Fruit fly (Drosophila melanogaster): ENCODE results near the gene nyo.

Gene nyo

DNA sequence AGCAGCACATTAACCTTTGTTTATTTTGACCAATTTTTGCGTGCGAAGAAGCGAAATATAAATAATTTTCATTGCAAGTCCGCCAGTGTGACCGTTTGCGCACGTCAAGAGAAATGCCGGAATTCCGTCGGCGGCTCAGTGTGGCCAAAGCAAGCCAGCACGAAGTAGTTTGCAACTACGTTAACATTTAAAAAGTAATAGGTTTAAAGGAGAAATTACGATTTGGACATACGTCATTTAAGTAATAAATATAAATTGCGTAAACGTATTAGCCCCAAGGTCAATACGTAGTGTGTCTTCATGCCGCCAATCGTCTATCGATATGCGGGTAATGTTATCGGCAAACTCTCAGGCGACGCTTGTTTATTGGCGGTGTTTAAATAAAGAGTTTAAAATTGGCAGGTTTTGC lies 37.8 kb downstream of the nyo start, which contains the start of the genes pygo and rod (continued):
- TF ChIP-seq CG33213 (GFP tag; optimal IDR thresholded peaks at IDR 0.05) (peak; percentile 34), sc (optimal IDR thresholded peaks at IDR 0.05) (no peak), sc (GFP tag; optimal IDR thresholded peaks at IDR 0.05) (no peak), hbn (GFP tag; IDR thresholded peaks at IDR 0.05; ENCODE audit: partially characterized antibody) (peak; percentile 52), cwo (GFP tag; optimal IDR thresholded peaks at IDR 0.05) (no peak), sim (GFP tag; IDR thresholded peaks at IDR 0.05) (no peak), Taf1 (GFP tag; IDR thresholded peaks at IDR 0.05) (no peak), CG9727 (GFP tag; optimal IDR thresholded peaks at IDR 0.05) (no peak), Lpt (GFP tag; optimal IDR thresholded peaks at IDR 0.05) (no peak), CG30020 (tag; optimal IDR thresholded peaks at IDR 0.05) (peak; percentile 8), E2f2 (GFP tag; IDR thresholded peaks at IDR 0.05) (peak; percentile 88), CG1792 (GFP tag; optimal IDR thresholded peaks at IDR 0.05) (no peak), chn (GFP tag; optimal IDR thresholded peaks at IDR 0.05) (no peak), NfI (GFP tag; optimal IDR thresholded peaks at IDR 0.05) (no peak), Eip74EF (GFP tag; optimal IDR thresholded peaks at IDR 0.05) (no peak), Oaz (GFP tag; IDR thresholded peaks at IDR 0.05) (no peak), CG8089 (GFP tag; optimal IDR thresholded peaks at IDR 0.05) (no peak), CG4404 (GFP tag; IDR thresholded peaks at IDR 0.05) (no peak), Fer2 (tag; optimal IDR thresholded peaks at IDR 0.05) (no peak)

- TF ChIP-seq CG10267 (tag; optimal IDR thresholded peaks at IDR 0.05) (peak; percentile 99), row (GFP tag; IDR thresholded peaks at IDR 0.05) (peak; percentile 100), Awh (GFP tag; IDR thresholded peaks at IDR 0.05) (peak; percentile 100), CG18764 (GFP tag; optimal IDR thresholded peaks at IDR 0.05) (peak; percentile 97), Doc3 (GFP tag; IDR thresholded peaks at IDR 0.05; ENCODE audit: partially characterized antibody) (peak; percentile 44; the same call in 1 of the 3 replicates), CG4328 (GFP tag; optimal IDR thresholded peaks at IDR 0.05) (peak; percentile 99), CG1832 (GFP tag; optimal IDR thresholded peaks at IDR 0.05) (no peak), Xrp1 (GFP tag; IDR thresholded peaks at IDR 0.05) (peak; percentile 100), zfh2 (GFP tag; optimal IDR thresholded peaks at IDR 0.05) (peak; percentile 98), emc (GFP tag; optimal IDR thresholded peaks at IDR 0.05) (peak; percentile 96), CG11696 (GFP tag; IDR thresholded peaks at IDR 0.05) (peak; percentile 97), CG3281 (GFP tag; optimal IDR thresholded peaks at IDR 0.05) (peak; percentile 100), jigr1 (GFP tag; IDR thresholded peaks at IDR 0.05) (peak; percentile 97), onecut (GFP tag; IDR thresholded peaks at IDR 0.05) (peak; percentile 97), salm (tag; optimal IDR thresholded peaks at IDR 0.05) (peak; percentile 100), CG5180 (GFP tag; optimal IDR thresholded peaks at IDR 0.05) (peak; percentile 93), odd (GFP tag; optimal IDR thresholded peaks at IDR 0.05) (peak; percentile 100), CG11504 (tag; optimal IDR thresholded peaks at IDR 0.05) (peak; percentile 98), Scr (GFP tag; IDR thresholded peaks at IDR 0.05; ENCODE audit: partially characterized antibody) (peak; percentile 64), wek (GFP tag; optimal IDR thresholded peaks at IDR 0.05) (peak; percentile 95), CG9797 (GFP tag; optimal IDR thresholded peaks at IDR 0.05) (peak; percentile 64), CG3163 (GFP tag; optimal IDR thresholded peaks at IDR 0.05) (peak; percentile 89), schlank (tag; optimal IDR thresholded peaks at IDR 0.05) (peak; percentile 99), CG15601 (tag; optimal IDR thresholded peaks at IDR 0.05) (peak; percentile 99), gsb-n (tag; optimal IDR thresholded peaks at IDR 0.05) (peak; percentile 100), ttk (GFP tag; IDR thresholded peaks at IDR 0.05) (peak; percentile 99), fru (optimal IDR thresholded peaks at IDR 0.05) (no peak), peb (GFP tag; IDR thresholded peaks at IDR 0.05) (peak; percentile 98), CG17186 (GFP tag; optimal IDR thresholded peaks at IDR 0.05) (peak; percentile 94), CG8281 (tag; optimal IDR thresholded peaks at IDR 0.05) (peak; percentile 95), HmgD (GFP tag; optimal IDR thresholded peaks at IDR 0.05) (peak; percentile 92), fd64A (GFP tag; optimal IDR thresholded peaks at IDR 0.05) (peak; percentile 99), hbn (GFP tag; IDR thresholded peaks at IDR 0.05; ENCODE audit: partially characterized antibody) (peak; percentile 48)
These were observed 45.5 kb downstream of the nyo start, which contains the start of gene CG1635 for dm6 chr3R:31588374-31588773. CG1635 (plus strand) TSS chr3R:31588673.

All from whole organism, embryonic.